Fruit fly (Drosophila melanogaster) whole organism, larva: ENCODE results near the gene CG4730.

Source experiments
- noc ChIP-seq: fragments of 200-800 bp; sonication (Bioruptor generic); optimal IDR thresholded peaks from 3 replicates; lab custom pipeline; 2019; ENCODE audit warnings: missing biosample characterization, mild to moderate bottlenecking, missing genetic modification characterization, moderate library complexity

CG4730 gene

dm6 chr3R:25678489-25679082 is at the start of gene CG4730, which contains the start of gene CG5039:
TSS of gene CG4730 (minus strand) at chr3R:25678682.
TSS of gene CG5039 (plus strand) at chr3R:25678683.
- TF ChIP-seq noc, result no peak

DNA sequence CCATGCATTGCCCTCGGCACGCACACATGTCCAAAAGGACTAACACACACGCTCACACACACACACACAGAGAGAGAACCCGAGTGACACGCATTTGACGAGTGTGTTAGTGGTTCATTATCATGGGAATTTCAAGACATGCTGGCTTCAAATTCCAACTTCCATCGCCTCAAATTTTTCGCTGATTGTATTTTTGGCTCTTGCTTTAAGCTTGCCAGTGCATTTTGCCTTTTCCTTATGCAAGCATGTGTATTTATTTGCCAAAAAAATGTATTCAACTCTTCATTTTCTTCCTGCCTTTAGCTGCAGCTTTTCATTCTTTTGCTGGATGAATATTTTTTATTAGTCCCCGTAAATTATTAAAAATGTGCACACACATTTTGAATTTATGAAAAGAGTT is 45.3 kb upstream of the CG4730 start:
- no peak for TF ChIP-seq noc

DNA sequence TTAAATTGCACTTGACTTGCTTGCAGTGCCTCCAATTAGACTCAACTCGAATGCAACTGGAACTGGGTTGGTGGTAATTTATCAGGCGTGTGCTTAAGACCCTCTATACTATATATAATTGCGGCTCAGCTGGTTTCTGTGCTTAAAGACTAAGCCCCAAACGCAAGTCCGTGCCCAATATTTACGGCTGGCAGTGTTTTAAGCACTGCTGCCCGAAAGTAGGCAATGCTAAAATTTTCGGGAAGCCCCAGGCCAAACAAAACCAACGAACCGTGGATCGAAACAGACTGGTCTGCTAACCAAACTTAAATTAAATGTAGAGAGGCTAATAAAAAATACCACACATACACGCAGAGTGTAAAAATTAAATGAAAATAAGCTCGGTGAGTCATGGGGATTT is 42.5 kb upstream of the CG4730 start:
- TF ChIP-seq noc, result no peak

- peak; percentile 90 for TF ChIP-seq noc
Observed at dm6 chr3R:25720024-25720574, 41.6 kb upstream of the CG4730 start.

dm6 chr3R:25694167-25694689 is 15.7 kb upstream of the CG4730 start:
- TF ChIP-seq noc, result no peak

DNA sequence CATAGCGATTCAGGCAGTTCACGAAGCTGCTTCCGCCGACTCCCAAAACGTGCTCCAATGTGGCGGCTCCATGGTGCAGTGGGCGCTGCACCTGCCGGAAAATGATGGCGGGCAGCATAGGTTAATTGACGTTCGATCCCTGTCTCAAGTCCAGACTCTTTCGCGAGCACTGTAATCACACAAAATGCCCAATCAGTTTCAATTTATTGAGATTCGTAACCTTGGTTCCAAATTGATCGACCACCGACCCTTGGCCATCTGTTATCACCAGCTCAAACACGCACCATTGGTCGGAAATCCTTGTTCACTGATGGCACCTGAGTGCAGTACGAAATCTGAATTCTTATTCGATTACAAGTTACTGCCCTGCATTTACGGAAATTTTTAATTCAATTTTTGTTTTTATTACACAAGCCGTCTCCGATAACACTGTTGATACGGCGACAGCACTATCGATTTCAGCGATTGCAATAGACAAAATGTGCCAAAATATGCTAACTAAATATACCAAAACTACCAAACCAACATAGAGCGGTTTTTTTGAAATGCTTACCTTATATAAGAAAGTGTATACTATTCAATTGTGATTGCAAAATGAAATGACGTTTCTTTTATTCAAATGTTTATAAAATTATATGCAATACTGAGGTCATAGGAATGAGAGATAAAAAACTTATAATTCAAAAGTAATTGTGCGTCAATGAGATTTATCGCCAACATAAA is 8.4 kb upstream of the CG4730 start, which contains the start of gene CLS:
Gene CLS, minus strand, starts transcription at position 673 of the 723 bp plus-strand sequence.
- no peak for TF ChIP-seq noc

DNA sequence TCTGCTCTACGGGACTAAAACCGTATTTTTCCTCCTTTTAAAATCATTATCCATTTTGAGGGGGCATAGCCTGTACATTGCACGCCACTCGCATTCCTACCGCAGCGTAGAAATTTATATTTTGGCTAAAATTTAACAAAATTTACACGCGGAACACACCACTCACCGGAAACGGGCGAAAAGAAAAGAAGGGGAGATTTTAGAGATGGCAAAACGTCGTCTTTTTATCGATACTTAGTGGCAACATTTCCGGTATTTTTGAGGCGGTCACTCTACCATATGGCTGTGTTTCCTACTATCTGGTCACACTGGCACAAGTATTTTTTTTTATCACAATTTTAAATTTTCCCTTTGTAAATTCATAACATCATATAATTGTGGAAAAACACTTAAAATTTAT is 6.4 kb upstream of the CG4730 start, which contains the start of gene RpL27:
Gene RpL27, minus strand, starts transcription at position 193 of the 400 bp plus-strand sequence.
- peak; percentile 73 for TF ChIP-seq noc

- peak; percentile 95 for TF ChIP-seq noc
Observed at dm6 chr3R:25680528-25680927, 2.0 kb upstream of the CG4730 start, which contains the start of the genes CG4743 and Idh3g. TSS of gene CG4743 (minus strand) at chr3R:25680550. TSS of gene Idh3g (plus strand) at chr3R:25680845.

dm6 chr3R:25665509-25665908 is 13.0 kb downstream of the CG4730 start, which contains the start of gene Lgr3:
TSS of gene Lgr3 (plus strand) at chr3R:25665809.
- TF ChIP-seq noc, result no peak

DNA sequence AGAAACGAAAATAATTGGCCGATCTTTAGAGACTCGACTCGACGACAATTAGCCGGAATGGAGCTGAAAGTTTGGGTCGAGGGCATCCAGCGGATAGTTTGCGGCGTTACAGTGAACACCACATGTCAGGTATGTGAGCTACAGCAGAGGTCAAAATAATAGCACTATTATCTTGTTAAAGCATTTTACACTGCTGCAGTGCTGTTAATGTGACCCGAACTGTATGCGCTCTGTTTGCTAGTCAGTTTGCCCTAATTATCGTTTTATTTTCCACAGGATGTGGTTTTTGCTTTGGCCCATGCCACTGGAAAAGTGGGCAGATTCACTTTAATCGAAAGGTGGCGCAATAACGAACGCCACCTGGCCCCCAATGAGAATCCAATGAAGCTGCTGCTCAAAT is 16.1 kb downstream of the CG4730 start:
- TF ChIP-seq noc, result no peak

dm6 chr3R:25661531-25662193 is 16.8 kb downstream of the CG4730 start, which contains the start of gene RASSF8:
TSS of gene RASSF8 (plus strand) at chr3R:25661795.
- no peak for TF ChIP-seq noc

- TF ChIP-seq noc, result no peak
Observed at dm6 chr3R:25660985-25661530, 17.4 kb downstream of the CG4730 start, which contains the start of gene Tnks. TSS of gene Tnks (minus strand) at chr3R:25661286.

DNA sequence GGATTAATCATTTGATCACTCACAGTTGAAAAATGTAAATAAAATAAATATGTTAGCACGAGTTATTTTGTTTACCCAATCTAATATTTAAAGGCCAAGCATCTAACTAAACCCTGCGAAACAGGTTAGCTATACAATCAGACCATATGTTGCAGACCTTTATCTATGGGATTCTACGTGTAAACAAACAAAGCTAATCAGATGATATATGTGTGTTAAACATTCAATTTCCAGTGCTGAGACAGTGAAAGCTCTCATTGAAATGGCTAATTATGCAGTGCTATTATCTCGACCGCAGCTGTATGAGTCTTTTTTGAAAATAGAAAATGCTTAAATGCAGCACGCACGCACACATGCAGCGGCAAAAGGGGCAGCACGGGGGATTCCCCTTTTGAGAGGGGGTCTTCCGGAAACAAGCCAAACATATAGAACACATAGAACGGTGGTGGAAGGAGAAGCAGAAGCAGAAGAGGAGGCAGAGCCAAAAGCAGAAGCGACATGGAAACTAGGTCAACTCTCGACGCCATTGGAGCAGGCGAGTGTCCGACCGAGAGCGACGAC is 18.5 kb downstream of the CG4730 start:
- TF ChIP-seq noc, result no peak

DNA sequence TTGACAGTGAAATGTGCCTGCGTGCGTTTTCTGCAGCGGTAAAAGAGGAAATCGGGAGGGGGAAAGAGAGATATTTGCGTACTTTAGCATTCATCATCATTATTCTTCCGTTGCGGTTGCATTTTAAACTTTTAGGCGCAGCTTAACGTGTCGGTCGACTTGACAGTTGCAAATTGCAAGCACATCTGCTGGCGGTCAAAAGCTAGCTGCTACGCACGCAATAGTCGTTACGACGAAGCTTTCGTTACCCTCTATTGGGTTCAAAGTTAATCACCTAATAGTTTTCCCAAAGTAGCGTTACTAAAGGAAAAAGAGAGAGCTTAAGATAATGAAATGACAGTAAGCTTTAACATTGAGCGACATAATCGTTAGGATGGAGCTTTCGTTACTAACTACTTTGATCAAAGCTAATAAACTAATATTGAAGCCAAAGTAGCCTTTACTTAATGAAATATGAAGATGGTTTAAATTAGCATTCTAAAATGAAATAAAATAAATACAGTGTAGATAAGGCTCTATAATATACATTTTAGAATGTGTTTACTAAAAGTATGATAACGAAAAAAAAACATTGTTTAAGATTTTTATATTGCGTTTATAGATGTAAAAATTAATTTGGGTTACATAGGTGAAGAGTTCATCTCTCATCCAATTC is 26.3 kb downstream of the CG4730 start:
- no peak for TF ChIP-seq noc

dm6 chr3R:25651414-25651813 is 27.1 kb downstream of the CG4730 start:
- TF ChIP-seq noc, result no peak
